Fruit fly (Drosophila melanogaster) S2 (cell line): ENCODE results near the gene CG34284.

Experiments
- CG8478 ChIP-seq: fragments of >200 bp; optimal IDR thresholded peaks from 2 replicates; lab custom pipeline; 2018
- CTCF ChIP-seq, 2 experiments: fragments of >200 bp; optimal IDR thresholded peaks; 2 replicates each; lab custom pipeline; 2018

dm6 chr3R:18923208-18923761, 20.6 kb upstream of the CG34284 start:
- no peak for TF ChIP-seq CG8478 (lab: Kevin White, UChicago)
- TF ChIP-seq CTCF (optimal IDR thresholded peaks at IDR 0.05; lab: Kevin White, UChicago) = no peak
